Fruit fly (Drosophila melanogaster) whole organism, embryonic: ENCODE measurements around the gene mib2.
A peak's percentile ranks its signal among the peaks of the same experiment; 100 is the strongest.

Experiments used
- Atf3 ChIP-seq: fragments of 200-800 bp; sonication (Bioruptor generic); optimal IDR thresholded peaks from 3 replicates; lab custom pipeline; 2016; ENCODE audit warnings: missing biosample characterization, missing genetic modification characterization
- Blimp-1 ChIP-seq: fragments of 200-800 bp; sonication (Bioruptor generic); optimal IDR thresholded peaks from 3 replicates; lab custom pipeline; 2018; ENCODE audit warnings: missing biosample characterization, missing genetic modification characterization, mild to moderate bottlenecking, moderate library complexity, missing genetic modification reagents
- Bteb2 ChIP-seq: fragments of 200-800 bp; sonication (Bioruptor generic); optimal IDR thresholded peaks from 2 replicates; lab custom pipeline; 2016; ENCODE audit warnings: missing biosample characterization, missing genetic modification characterization
- C15 ChIP-seq: fragments of 200-800 bp; sonication (Bioruptor generic); IDR thresholded peaks from 3 replicates; pipeline ENCODE4 v1.3.6; 2022; ENCODE audit warnings: missing biosample characterization, missing genetic modification characterization
- CG1024 ChIP-seq: fragments of 200-800 bp; sonication (Bioruptor generic); IDR thresholded peaks from 2 replicates; pipeline ENCODE4 v1.3.6; 2022; ENCODE audit warnings: missing biosample characterization, missing genetic modification characterization
- CG10959 ChIP-seq: fragments of 200-800 bp; sonication (Bioruptor generic); IDR thresholded peaks from 2 replicates; pipeline ENCODE4 v1.3.6; 2022; ENCODE audit warnings: missing biosample characterization, missing genetic modification characterization
- CG12155 ChIP-seq: fragments of 200-800 bp; sonication (Bioruptor generic); optimal IDR thresholded peaks from 3 replicates; lab custom pipeline; 2016; ENCODE audit warnings: missing biosample characterization, missing genetic modification characterization
- CG12659 ChIP-seq: fragments of 200-800 bp; sonication (Bioruptor generic); optimal IDR thresholded peaks from 3 replicates; lab custom pipeline; 2017; ENCODE audit warnings: mild to moderate bottlenecking, missing biosample characterization, missing genetic modification reagents, missing genetic modification characterization
- CG17186 ChIP-seq: fragments of 200-800 bp; sonication (Bioruptor generic); optimal IDR thresholded peaks from 3 replicates; lab custom pipeline; 2017; ENCODE audit warnings: missing biosample characterization, missing genetic modification reagents, missing genetic modification characterization
- CG17612 ChIP-seq: fragments of 200-800 bp; sonication (Bioruptor generic); IDR thresholded peaks from 2 replicates; pipeline ENCODE4 v1.3.6; 2022; ENCODE audit warnings: missing biosample characterization, missing genetic modification characterization
- CG18476 ChIP-seq: fragments of 200-800 bp; sonication (Bioruptor generic); optimal IDR thresholded peaks from 2 replicates; lab custom pipeline; 2016; ENCODE audit warnings: missing biosample characterization, mild to moderate bottlenecking, missing genetic modification characterization
- CG18619 ChIP-seq: fragments of 200-800 bp; sonication (Bioruptor generic); optimal IDR thresholded peaks from 3 replicates; lab custom pipeline; 2017; ENCODE audit warnings: missing biosample characterization, mild to moderate bottlenecking, missing genetic modification characterization
- CG30403 ChIP-seq: fragments of 200-800 bp; sonication (Bioruptor generic); optimal IDR thresholded peaks from 3 replicates; lab custom pipeline; 2016; ENCODE audit warnings: missing biosample characterization, missing genetic modification characterization
- CG4730 ChIP-seq: fragments of 200-800 bp; sonication (Bioruptor generic); IDR thresholded peaks from 2 replicates; pipeline ENCODE4 v1.3.6; 2022; ENCODE audit warnings: missing biosample characterization, missing genetic modification characterization
- CG7928 ChIP-seq: fragments of 200-800 bp; sonication (Bioruptor generic); optimal IDR thresholded peaks from 2 replicates; lab custom pipeline; 2017; ENCODE audit warnings: missing biosample characterization, mild to moderate bottlenecking, missing genetic modification characterization
- CG9215 ChIP-seq: fragments of 200-800 bp; sonication (Bioruptor generic); IDR thresholded peaks from 2 replicates; pipeline ENCODE4 v1.3.6; 2022; ENCODE audit warnings: missing biosample characterization, missing genetic modification characterization
- CG9437 ChIP-seq: fragments of 200-800 bp; sonication (Bioruptor generic); optimal IDR thresholded peaks from 2 replicates; lab custom pipeline; 2018; ENCODE audit warnings: missing biosample characterization, mild to moderate bottlenecking, missing genetic modification characterization
- CG9817 ChIP-seq: fragments of 200-800 bp; sonication (Bioruptor generic); optimal IDR thresholded peaks from 2 replicates; lab custom pipeline; 2018; ENCODE audit warnings: missing biosample characterization, mild to moderate bottlenecking, missing genetic modification characterization, moderate library complexity
- CG9876 ChIP-seq: fragments of 200-800 bp; sonication (Bioruptor generic); optimal IDR thresholded peaks from 2 replicates; lab custom pipeline; 2016; ENCODE audit warnings: missing biosample characterization, missing genetic modification characterization
- Dfd ChIP-seq, 2 experiments: fragments of >200 bp; optimal IDR thresholded peaks; 2 replicates each; lab custom pipeline; 2017; ENCODE audit warnings: missing biosample characterization in 2 of 2, missing genetic modification characterization in 2 of 2
- Fer1 ChIP-seq: fragments of 200-800 bp; sonication (Bioruptor generic); optimal IDR thresholded peaks from 2 replicates; lab custom pipeline; 2017; ENCODE audit warnings: missing biosample characterization, mild to moderate bottlenecking, missing genetic modification characterization
- GATAe ChIP-seq: fragments of 200-800 bp; sonication (Bioruptor generic); conservative IDR thresholded peaks from 2 replicates; pipeline ENCODE4 v1.3.6; 2022; ENCODE audit warnings: missing biosample characterization, missing genetic modification characterization
- Kr ChIP-seq: fragments of 200-800 bp; sonication (Bioruptor generic); optimal IDR thresholded peaks from 2 replicates; lab custom pipeline; 2017; ENCODE audit warnings: missing biosample characterization, mild to moderate bottlenecking, missing genetic modification characterization
- NFAT ChIP-seq: fragments of 200-800 bp; sonication (Bioruptor generic); IDR thresholded peaks from 2 replicates; pipeline ENCODE4 v1.3.6; 2022; ENCODE audit warnings: missing biosample characterization, missing genetic modification characterization
- Neu2 ChIP-seq: fragments of 200-800 bp; sonication (Bioruptor generic); optimal IDR thresholded peaks from 3 replicates; lab custom pipeline; 2016; ENCODE audit warnings: missing biosample characterization, missing genetic modification characterization, borderline replicate concordance
- Opbp ChIP-seq: fragments of 200-800 bp; sonication (Bioruptor generic); IDR thresholded peaks from 3 replicates; pipeline ENCODE4 v1.3.6; 2022; ENCODE audit warnings: missing biosample characterization, missing genetic modification characterization; ENCODE audit not compliant: partially characterized antibody
- Six4 ChIP-seq: fragments of 200-800 bp; sonication (Bioruptor generic); optimal IDR thresholded peaks from 2 replicates; lab custom pipeline; 2016; ENCODE audit warnings: missing biosample characterization, missing genetic modification characterization
- TFAM ChIP-seq: fragments of 200-800 bp; sonication (Bioruptor generic); optimal IDR thresholded peaks from 2 replicates; lab custom pipeline; 2017; ENCODE audit warnings: missing biosample characterization, missing genetic modification characterization, inconsistent platforms
- Vsx1 ChIP-seq: fragments of 200-800 bp; sonication (Bioruptor generic); optimal IDR thresholded peaks from 2 replicates; lab custom pipeline; 2017; ENCODE audit warnings: missing biosample characterization, mild to moderate bottlenecking, missing genetic modification characterization, missing genetic modification reagents
- crc ChIP-seq: fragments of 200-800 bp; sonication (Bioruptor generic); optimal IDR thresholded peaks from 2 replicates; lab custom pipeline; 2016; ENCODE audit warnings: missing biosample characterization, missing genetic modification characterization
- crol ChIP-seq: fragments of 200-800 bp; sonication (Bioruptor generic); IDR thresholded peaks from 2 replicates; pipeline ENCODE4 v1.3.6; 2022; ENCODE audit warnings: missing biosample characterization, missing genetic modification characterization
- da ChIP-seq: fragments of 200-800 bp; sonication (Bioruptor generic); optimal IDR thresholded peaks from 2 replicates; lab custom pipeline; 2016; ENCODE audit warnings: missing biosample characterization, missing genetic modification characterization
- dimm ChIP-seq: fragments of 200-800 bp; sonication (Bioruptor generic); IDR thresholded peaks from 2 replicates; pipeline ENCODE4 v1.3.6; 2022; ENCODE audit warnings: missing biosample characterization, missing genetic modification characterization
- dm ChIP-seq: fragments of 200-800 bp; sonication (Bioruptor generic); optimal IDR thresholded peaks from 3 replicates; lab custom pipeline; 2016; ENCODE audit warnings: missing biosample characterization, missing genetic modification characterization
- ems ChIP-seq: fragments of 200-800 bp; sonication (Bioruptor generic); optimal IDR thresholded peaks from 3 replicates; lab custom pipeline; 2016; ENCODE audit warnings: missing biosample characterization, missing genetic modification characterization
- en ChIP-seq: fragments of 200-800 bp; sonication (Bioruptor generic); optimal IDR thresholded peaks from 2 replicates; lab custom pipeline; 2016; ENCODE audit warnings: missing biosample characterization, missing genetic modification characterization
- eve ChIP-seq, 2 experiments: fragments of >200 bp; optimal IDR thresholded peaks; 2 replicates each; lab custom pipeline; 2017; ENCODE audit warnings: missing biosample characterization in 2 of 2, missing genetic modification characterization in 2 of 2
- ftz-f1 ChIP-seq: fragments of 200-800 bp; sonication (Bioruptor generic); optimal IDR thresholded peaks from 2 replicates; lab custom pipeline; 2016; ENCODE audit warnings: missing biosample characterization, missing genetic modification characterization
- h ChIP-seq: fragments of >200 bp; optimal IDR thresholded peaks from 2 replicates; lab custom pipeline; 2017
- hth ChIP-seq: fragments of >200 bp; optimal IDR thresholded peaks from 2 replicates; lab custom pipeline; 2017; ENCODE audit warnings: inconsistent platforms
- nerfin-1 ChIP-seq: fragments of 200-800 bp; sonication (Bioruptor generic); optimal IDR thresholded peaks from 3 replicates; lab custom pipeline; 2019; ENCODE audit warnings: missing biosample characterization, mild to moderate bottlenecking, missing genetic modification characterization, moderate library complexity
- nmo ChIP-seq: fragments of 200-800 bp; sonication (Bioruptor generic); optimal IDR thresholded peaks from 2 replicates; lab custom pipeline; 2018; ENCODE audit warnings: missing biosample characterization, mild to moderate bottlenecking, missing genetic modification characterization, moderate library complexity
- sc ChIP-seq, 3 experiments: fragments of >200 bp in 2 of 3; fragments of 200-800 bp in 1 of 3; sonication (Bioruptor generic) in 1 of 3; optimal IDR thresholded peaks; 2 replicates in 2 of 3; 3 replicates in 1 of 3; lab custom pipeline; 2017; ENCODE audit warnings: mild to moderate bottlenecking in 1 of 3, missing biosample characterization in 1 of 3, missing genetic modification characterization in 1 of 3, missing genetic modification reagents in 1 of 3
- sens ChIP-seq: fragments of 200-800 bp; sonication (Bioruptor generic); peaks from one replicate; lab custom pipeline; 2016; ENCODE audit warnings: missing biosample characterization, missing genetic modification characterization
- sim ChIP-seq: fragments of 200-800 bp; sonication (Bioruptor generic); IDR thresholded peaks from 2 replicates; pipeline ENCODE4 v1.3.6; 2022; ENCODE audit warnings: missing biosample characterization, missing genetic modification characterization
- so ChIP-seq: fragments of 200-800 bp; sonication (Bioruptor generic); IDR thresholded peaks from 3 replicates; pipeline ENCODE4 v1.3.6; 2022; ENCODE audit warnings: missing biosample characterization, missing genetic modification characterization
- toy ChIP-seq: fragments of 200-800 bp; sonication (Bioruptor generic); IDR thresholded peaks from 2 replicates; pipeline ENCODE4 v1.3.6; 2022; ENCODE audit warnings: missing biosample characterization, missing genetic modification characterization
- unpg ChIP-seq: fragments of 200-800 bp; sonication (Bioruptor generic); optimal IDR thresholded peaks from 3 replicates; lab custom pipeline; 2018; ENCODE audit warnings: missing biosample characterization, mild to moderate bottlenecking, missing genetic modification characterization, moderate library complexity
- vfl ChIP-seq: fragments of 200-800 bp; sonication (Bioruptor generic); optimal IDR thresholded peaks from 2 replicates; lab custom pipeline; 2016; ENCODE audit warnings: missing biosample characterization, missing genetic modification characterization
- wdn ChIP-seq: fragments of 200-800 bp; sonication (Bioruptor generic); IDR thresholded peaks from 2 replicates; pipeline ENCODE4 v1.3.6; 2022; ENCODE audit warnings: missing biosample characterization, missing genetic modification characterization
- yki ChIP-seq: fragments of >200 bp; optimal IDR thresholded peaks from 3 replicates; lab custom pipeline; 2018

mib2 gene

dm6 chr2L:19051534-19052100 is 17.4 kb downstream of the mib2 start, which contains the start of gene Rpn3 (continued):
- TF ChIP-seq CG17186 (GFP tag; lab: Kevin White, UChicago) (peak; percentile 18), wdn (GFP tag; lab: Robert Waterston, UW) (peak; percentile 77), CG7928 (GFP tag; lab: Kevin White, UChicago) (no peak), Fer1 (GFP tag; lab: Kevin White, UChicago) (peak; percentile 75), CG18619 (GFP tag; lab: Kevin White, UChicago) (peak; percentile 61), so (GFP tag; lab: Robert Waterston, UW) (peak; percentile 84), TFAM (GFP tag; lab: Kevin White, UChicago) (peak; percentile 32), ftz-f1 (GFP tag; lab: Kevin White, UChicago) (no peak), en (GFP tag; lab: Kevin White, UChicago) (peak; percentile 56), toy (GFP tag; lab: Robert Waterston, UW) (0 out of 2 replicates have a peak, but pooled peaks have one; percentile 23), CG30403 (GFP tag; lab: Kevin White, UChicago) (peak; percentile 91), sc (optimal IDR thresholded peaks at IDR 0.05; lab: Kevin White, UChicago) (no peak), sc (GFP tag; optimal IDR thresholded peaks at IDR 0.05; lab: Kevin White, UChicago) (peak; percentile 73), h (lab: Kevin White, UChicago) (no peak), CG12155 (GFP tag; lab: Kevin White, UChicago) (peak; percentile 84), sens (peak; percentile 97), sim (GFP tag; lab: Robert Waterston, UW) (0 out of 2 replicates have a peak, but pooled peaks have one; percentile 63), vfl (GFP tag; lab: Kevin White, UChicago) (peak; percentile 84), CG9437 (peak; percentile 99), Six4 (GFP tag; lab: Kevin White, UChicago) (peak; percentile 86), CG9817 (peak; percentile 67), crol (0 out of 2 replicates have a peak, but pooled peaks have one; percentile 30), NFAT (peak; percentile 63), Dfd (GFP tag; optimal IDR thresholded peaks at IDR 0.05; lab: Kevin White, UChicago) (no peak), CG10959 (peak; percentile 75), CG12659 (peak; percentile 91), GATAe (GFP tag; lab: Robert Waterston, UW) (0 out of 2 replicates have a peak, but pooled peaks have one; percentile 34), Neu2 (GFP tag; lab: Kevin White, UChicago) (no peak), yki (lab: Kevin White, UChicago) (no peak), da (GFP tag; lab: Kevin White, UChicago) (peak; percentile 14), eve (GFP tag; optimal IDR thresholded peaks at IDR 0.05; lab: Kevin White, UChicago) (no peak), dm (GFP tag; lab: Kevin White, UChicago) (peak; percentile 80), Vsx1 (GFP tag; lab: Kevin White, UChicago) (no peak), CG17612 (peak; percentile 83), ems (peak; percentile 80), C15 (GFP tag; lab: Robert Waterston, UW) (peak; percentile 73; the same call in 1 of the 3 replicates), Blimp-1 (GFP tag; lab: Kevin White, UChicago) (peak; percentile 85), nerfin-1 (peak; percentile 64), CG9876 (GFP tag; lab: Kevin White, UChicago) (peak; percentile 64), Kr (GFP tag; lab: Kevin White, UChicago) (no peak), CG1024 (GFP tag; lab: Robert Waterston, UW) (peak; percentile 70), CG18476 (GFP tag; lab: Kevin White, UChicago) (peak; percentile 75), Opbp (GFP tag; lab: Robert Waterston, UW) (no peak; the same call in 2 of the 3 replicates), unpg (peak; percentile 84), nmo (GFP tag; lab: Kevin White, UChicago) (peak; percentile 87), hth (no peak), CG4730 (peak; percentile 82), Bteb2 (GFP tag; lab: Kevin White, UChicago) (peak; percentile 82), CG9215 (peak; percentile 62), Atf3 (peak; percentile 76), crc (peak; percentile 47), dimm (GFP tag; lab: Robert Waterston, UW) (peak; percentile 49; the same call in 1 of the 2 replicates)
